Fruit fly (Drosophila melanogaster): ENCODE data around the gene CRMP.

Gene CRMP

dm6 chr3R:5587863-5588519 lies 17.1 kb downstream of the CRMP start, which contains the start of gene CG2926 (continued):
- peak; percentile 83 for TF ChIP-seq hbn (GFP tag; IDR thresholded peaks at IDR 0.05; ENCODE audit: partially characterized antibody)
- TF ChIP-seq br (optimal IDR thresholded peaks at IDR 0.05) = no peak
- peak; percentile 69 for TF ChIP-seq lilli (GFP tag; optimal IDR thresholded peaks at IDR 0.05)
- TF ChIP-seq ab (GFP tag; optimal IDR thresholded peaks at IDR 0.05) = no peak
- peak; percentile 66 for TF ChIP-seq CG12155 (GFP tag; optimal IDR thresholded peaks at IDR 0.05)
- TF ChIP-seq CG6272 (GFP tag; IDR thresholded peaks at IDR 0.05) = peak; percentile 62
- peak; percentile 58 for TF ChIP-seq Atf6 (GFP tag; IDR thresholded peaks at IDR 0.05)
- peak; percentile 94 for TF ChIP-seq CG5245 (GFP tag; optimal IDR thresholded peaks at IDR 0.05)
- TF ChIP-seq Myb (GFP tag; optimal IDR thresholded peaks at IDR 0.05) = peak; percentile 55
- peak; percentile 62 for TF ChIP-seq CG12659 (GFP tag; optimal IDR thresholded peaks at IDR 0.05)
- no peak for TF ChIP-seq Dip2 (GFP tag; IDR thresholded peaks at IDR 0.05)
- peak; percentile 69 for TF ChIP-seq CG2116 (GFP tag; optimal IDR thresholded peaks at IDR 0.05)
- peak; percentile 55 for TF ChIP-seq chm (GFP tag; IDR thresholded peaks at IDR 0.05)
- no peak for TF ChIP-seq CG10366 (GFP tag; IDR thresholded peaks at IDR 0.05)
- TF ChIP-seq CG31224 (GFP tag; IDR thresholded peaks at IDR 0.05) = no peak
- 0 out of 3 replicates have a peak, but pooled peaks have one; percentile 20 for TF ChIP-seq Optix (GFP tag; IDR thresholded peaks at IDR 0.05)
- TF ChIP-seq salm (tag; optimal IDR thresholded peaks at IDR 0.05) = no peak
- TF ChIP-seq zf30C (GFP tag; optimal IDR thresholded peaks at IDR 0.05) = no peak
- TF ChIP-seq ap (GFP tag; IDR thresholded peaks at IDR 0.05) = no peak
- TF ChIP-seq inv (GFP tag; IDR thresholded peaks at IDR 0.05; ENCODE audit: partially characterized antibody) = peak; percentile 84
- TF ChIP-seq E2f2 (GFP tag; IDR thresholded peaks at IDR 0.05) = peak; percentile 72
- 0 out of 2 replicates have a peak, but pooled peaks have one; percentile 6 for TF ChIP-seq HLH3B (GFP tag; IDR thresholded peaks at IDR 0.05)
- TF ChIP-seq fru (optimal IDR thresholded peaks at IDR 0.05) = no peak
- no peak for TF ChIP-seq sd (tag; optimal IDR thresholded peaks at IDR 0.05)
- no peak for TF ChIP-seq bigmax (GFP tag; optimal IDR thresholded peaks at IDR 0.05)
- TF ChIP-seq CG13624 (GFP tag; optimal IDR thresholded peaks at IDR 0.05) = peak; percentile 40
- peak; percentile 82; the same call in 2 of the 3 replicates for TF ChIP-seq CG34422 (GFP tag; IDR thresholded peaks at IDR 0.05)
- peak; percentile 26 for TF ChIP-seq trem (tag; optimal IDR thresholded peaks at IDR 0.05)
- no peak for TF ChIP-seq Fer1 (GFP tag; optimal IDR thresholded peaks at IDR 0.05)
- TF ChIP-seq unc-4 (GFP tag; IDR thresholded peaks at IDR 0.05; ENCODE audit: partially characterized antibody) = peak; percentile 84
- TF ChIP-seq MBD-R2 (GFP tag; IDR thresholded peaks at IDR 0.05) = peak; percentile 87
- TF ChIP-seq zfh2 (GFP tag; optimal IDR thresholded peaks at IDR 0.05) = peak; percentile 44
- TF ChIP-seq esg (GFP tag; conservative IDR thresholded peaks at IDR 0.05) = no peak
- 0 out of 2 replicates have a peak, but pooled peaks have one; percentile 9 for TF ChIP-seq stc (GFP tag; IDR thresholded peaks at IDR 0.05)
- TF ChIP-seq ash1 (GFP tag; optimal IDR thresholded peaks at IDR 0.05) = no peak
- TF ChIP-seq hkb (optimal IDR thresholded peaks at IDR 0.05) = no peak
- TF ChIP-seq hkb (GFP tag; IDR thresholded peaks at IDR 0.05) = no peak
- TF ChIP-seq lab (GFP tag; optimal IDR thresholded peaks at IDR 0.05) = no peak
- TF ChIP-seq Dll (GFP tag; IDR thresholded peaks at IDR 0.05; ENCODE audit: partially characterized antibody) = peak; percentile 82
- TF ChIP-seq shn (GFP tag; optimal IDR thresholded peaks at IDR 0.05) = peak; percentile 58
- TF ChIP-seq nerfin-2 (GFP tag; IDR thresholded peaks at IDR 0.05; ENCODE audit: partially characterized antibody) = peak; percentile 59
- no peak for TF ChIP-seq sens (GFP tag)
- TF ChIP-seq pfk (GFP tag; optimal IDR thresholded peaks at IDR 0.05) = no peak
- TF ChIP-seq CG11093 (GFP tag; IDR thresholded peaks at IDR 0.05) = no peak
- peak; percentile 29 for TF ChIP-seq tin (GFP tag; optimal IDR thresholded peaks at IDR 0.05)
- no peak for TF ChIP-seq CG31441 (GFP tag; IDR thresholded peaks at IDR 0.05)
- TF ChIP-seq vnd (GFP tag; IDR thresholded peaks at IDR 0.05; ENCODE audit: partially characterized antibody) = peak; percentile 81
- no peak for TF ChIP-seq cad (GFP tag; optimal IDR thresholded peaks at IDR 0.05)
- peak; percentile 47 for TF ChIP-seq Hsf (GFP tag; optimal IDR thresholded peaks at IDR 0.05)
- TF ChIP-seq CG11456 (GFP tag; IDR thresholded peaks at IDR 0.05) = peak; percentile 58; the same call in 2 of the 3 replicates
- peak; percentile 84 for TF ChIP-seq hb (GFP tag; IDR thresholded peaks at IDR 0.05; ENCODE audit: partially characterized antibody)
- TF ChIP-seq pita (GFP tag; optimal IDR thresholded peaks at IDR 0.05) = no peak
